Fruit fly (Drosophila melanogaster) whole organism, pupa: ENCODE data around the gene CG31086.
A peak's percentile ranks its signal among the peaks of the same experiment; 100 is the strongest.

Experiments
- CG10348 ChIP-seq: fragments of 200-800 bp; sonication (Bioruptor generic); IDR thresholded peaks from 2 replicates; pipeline ENCODE4 v1.3.6; 2022; ENCODE audit warnings: missing biosample characterization, missing genetic modification characterization
- CG12605 ChIP-seq: fragments of 200-800 bp; sonication (Bioruptor generic); IDR thresholded peaks from 2 replicates; pipeline ENCODE4 v1.3.6; 2022; ENCODE audit warnings: missing biosample characterization, missing genetic modification characterization
- CG34367 ChIP-seq: fragments of 200-800 bp; sonication (Bioruptor generic); optimal IDR thresholded peaks from 2 replicates; lab custom pipeline; 2018; ENCODE audit warnings: missing biosample characterization, mild to moderate bottlenecking, missing genetic modification characterization
- CG4496 ChIP-seq: fragments of 200-800 bp; sonication (Bioruptor generic); IDR thresholded peaks from 3 replicates; pipeline ENCODE4 v1.3.6; 2022; ENCODE audit warnings: missing biosample characterization, missing genetic modification characterization
- CG8159 ChIP-seq: fragments of 200-800 bp; sonication (Bioruptor generic); optimal IDR thresholded peaks from 3 replicates; lab custom pipeline; 2018; ENCODE audit warnings: missing biosample characterization, mild to moderate bottlenecking, missing genetic modification characterization, moderate library complexity
- CG8301 ChIP-seq: fragments of 200-800 bp; sonication (Bioruptor generic); optimal IDR thresholded peaks from 2 replicates; lab custom pipeline; 2018; ENCODE audit warnings: missing biosample characterization, mild to moderate bottlenecking, missing genetic modification characterization
- CG9948 ChIP-seq: fragments of 200-800 bp; sonication (Bioruptor generic); optimal IDR thresholded peaks from 2 replicates; lab custom pipeline; 2018; ENCODE audit warnings: missing biosample characterization, mild to moderate bottlenecking, missing genetic modification characterization, moderate library complexity
- EcR ChIP-seq: fragments of 200-800 bp; sonication (Bioruptor generic); optimal IDR thresholded peaks from 3 replicates; lab custom pipeline; 2019; ENCODE audit warnings: missing biosample characterization, missing genetic modification characterization, mild to moderate bottlenecking, moderate library complexity, missing genetic modification reagents
- Pif1B ChIP-seq: fragments of 200-800 bp; sonication (Bioruptor generic); optimal IDR thresholded peaks from 3 replicates; lab custom pipeline; 2016; ENCODE audit warnings: missing biosample characterization, missing genetic modification characterization
- Snoo ChIP-seq: fragments of 200-800 bp; sonication (Bioruptor generic); optimal IDR thresholded peaks from 3 replicates; lab custom pipeline; 2017; ENCODE audit warnings: missing biosample characterization, mild to moderate bottlenecking, missing genetic modification characterization, inconsistent platforms
- fd96Ca ChIP-seq: fragments of 200-800 bp; sonication (Bioruptor generic); IDR thresholded peaks from 3 replicates; pipeline ENCODE4 v1.3.6; 2022; ENCODE audit warnings: missing biosample characterization, missing genetic modification characterization
- gl ChIP-seq: fragments of 200-800 bp; sonication (Bioruptor generic); optimal IDR thresholded peaks from 2 replicates; lab custom pipeline; 2018; ENCODE audit warnings: missing biosample characterization, mild to moderate bottlenecking, missing genetic modification characterization
- rn ChIP-seq: fragments of 200-800 bp; sonication (Bioruptor generic); IDR thresholded peaks from 2 replicates; pipeline ENCODE4 v1.3.6; 2022; ENCODE audit warnings: missing biosample characterization, missing genetic modification characterization

- TF ChIP-seq gl (tag; lab: Kevin White, UChicago) (no peak), EcR (GFP tag; lab: Kevin White, UChicago) (no peak), fd96Ca (GFP tag; lab: Robert Waterston, UW) (0 out of 3 replicates have a peak, but pooled peaks have one; percentile 26), CG8301 (tag; lab: Kevin White, UChicago) (no peak), CG12605 (GFP tag; lab: Robert Waterston, UW) (no peak), CG8159 (tag; lab: Kevin White, UChicago) (no peak), Snoo (no peak), Pif1B (GFP tag; lab: Kevin White, UChicago) (no peak), CG34367 (tag; lab: Kevin White, UChicago) (no peak), CG4496 (GFP tag; lab: Robert Waterston, UW) (0 out of 3 replicates have a peak, but pooled peaks have one; percentile 23), CG9948 (tag; lab: Kevin White, UChicago) (no peak), rn (no peak), CG10348 (GFP tag; lab: Robert Waterston, UW) (no peak)
Observed at dm6 chr3R:26214301-26214700, 29.2 kb downstream of the CG31086 start.
